Fruit fly (Drosophila melanogaster) whole organism, embryonic: Measurements from ENCODE around the gene uif.

ENCODE experiments used
- ATbp ChIP-seq: fragments of 200-800 bp; sonication (Bioruptor generic); optimal IDR thresholded peaks from 2 replicates; lab custom pipeline; 2017; ENCODE audit warnings: missing biosample characterization, mild to moderate bottlenecking, missing genetic modification characterization, missing genetic modification reagents
- Adf1 ChIP-seq: fragments of 200-800 bp; sonication (Bioruptor generic); IDR thresholded peaks from 2 replicates; pipeline ENCODE4 v1.3.6; 2022; ENCODE audit warnings: missing biosample characterization, missing genetic modification characterization
- Atf6 ChIP-seq: fragments of 200-800 bp; sonication (Bioruptor generic); IDR thresholded peaks from 2 replicates; pipeline ENCODE4 v1.3.6; 2022; ENCODE audit warnings: missing biosample characterization, missing genetic modification characterization
- Awh ChIP-seq: fragments of 200-800 bp; sonication (Bioruptor generic); IDR thresholded peaks from 2 replicates; pipeline ENCODE4, ENCODE4 v1.3.6; 2022; ENCODE audit warnings: missing biosample characterization, missing genetic modification characterization
- Blimp-1 ChIP-seq: fragments of 200-800 bp; sonication (Bioruptor generic); optimal IDR thresholded peaks from 3 replicates; lab custom pipeline; 2018; ENCODE audit warnings: missing biosample characterization, missing genetic modification characterization, mild to moderate bottlenecking, moderate library complexity, missing genetic modification reagents
- C15 ChIP-seq: fragments of 200-800 bp; sonication (Bioruptor generic); IDR thresholded peaks from 3 replicates; pipeline ENCODE4 v1.3.6; 2022; ENCODE audit warnings: missing biosample characterization, missing genetic modification characterization
- CG10209 ChIP-seq: fragments of 200-800 bp; sonication (Bioruptor generic); optimal IDR thresholded peaks from 3 replicates; lab custom pipeline; 2017; ENCODE audit warnings: missing biosample characterization, mild to moderate bottlenecking, missing genetic modification characterization, missing genetic modification reagents
- CG11695 ChIP-seq: fragments of 200-800 bp; sonication (Bioruptor generic); IDR thresholded peaks from 3 replicates; pipeline ENCODE4 v1.3.6; 2022; ENCODE audit warnings: missing biosample characterization, missing genetic modification characterization
- CG12299 ChIP-seq: fragments of 200-800 bp; sonication (Bioruptor generic); optimal IDR thresholded peaks from 2 replicates; lab custom pipeline; 2018; ENCODE audit warnings: missing biosample characterization, mild to moderate bottlenecking, missing genetic modification characterization
- CG12769 ChIP-seq: fragments of 200-800 bp; sonication (Bioruptor generic); optimal IDR thresholded peaks from 2 replicates; lab custom pipeline; 2019; ENCODE audit warnings: missing biosample characterization, mild to moderate bottlenecking, missing genetic modification characterization, moderate library complexity
- CG16813 ChIP-seq: fragments of 200-800 bp; sonication (Bioruptor generic); IDR thresholded peaks from 3 replicates; pipeline ENCODE4 v1.3.6; 2022; ENCODE audit warnings: missing biosample characterization, missing genetic modification characterization; ENCODE audit not compliant: partially characterized antibody
- CG2875 ChIP-seq: fragments of 200-800 bp; sonication (Bioruptor generic); optimal IDR thresholded peaks from 2 replicates; lab custom pipeline; 2017; ENCODE audit warnings: missing biosample characterization, mild to moderate bottlenecking, missing genetic modification characterization, missing genetic modification reagents
- CG31388 ChIP-seq: fragments of 200-800 bp; sonication (Bioruptor generic); optimal IDR thresholded peaks from 2 replicates; lab custom pipeline; 2016; ENCODE audit warnings: missing biosample characterization, missing genetic modification characterization
- CG43689 ChIP-seq: fragments of 200-800 bp; sonication (Bioruptor generic); IDR thresholded peaks from 2 replicates; pipeline ENCODE4 v1.3.6; 2022; ENCODE audit warnings: missing biosample characterization, missing genetic modification characterization
- CG4707 ChIP-seq: fragments of 200-800 bp; sonication (Bioruptor generic); optimal IDR thresholded peaks from 2 replicates; lab custom pipeline; 2018; ENCODE audit warnings: missing biosample characterization, mild to moderate bottlenecking, missing genetic modification characterization, moderate library complexity
- CG4820 ChIP-seq: fragments of 200-800 bp; sonication (Bioruptor generic); optimal IDR thresholded peaks from 3 replicates; lab custom pipeline; 2016; ENCODE audit warnings: missing biosample characterization, missing genetic modification characterization
- CG6791 ChIP-seq: fragments of 200-800 bp; sonication (Bioruptor generic); IDR thresholded peaks from 3 replicates; pipeline ENCODE4 v1.3.6; 2022; ENCODE audit warnings: missing biosample characterization, missing genetic modification characterization; ENCODE audit not compliant: partially characterized antibody
- CG8765 ChIP-seq: fragments of 200-800 bp; sonication (Bioruptor generic); IDR thresholded peaks from 2 replicates; pipeline ENCODE4 v1.3.6; 2022; ENCODE audit warnings: missing biosample characterization, missing genetic modification characterization
- CHES-1-like ChIP-seq: fragments of 200-800 bp; sonication (Bioruptor generic); optimal IDR thresholded peaks from 2 replicates; lab custom pipeline; 2016; ENCODE audit warnings: missing biosample characterization, missing genetic modification characterization
- Elba2 ChIP-seq: fragments of 200-800 bp; sonication (Bioruptor generic); optimal IDR thresholded peaks from 3 replicates; lab custom pipeline; 2016; ENCODE audit warnings: missing biosample characterization, missing genetic modification characterization
- H2.0 ChIP-seq: fragments of 200-800 bp; sonication (Bioruptor generic); IDR thresholded peaks from 2 replicates; pipeline ENCODE4 v1.3.6; 2022; ENCODE audit warnings: missing biosample characterization, missing genetic modification characterization
- Rfx ChIP-seq: fragments of 200-800 bp; sonication (Bioruptor generic); IDR thresholded peaks from 2 replicates; pipeline ENCODE4 v1.3.6; 2022; ENCODE audit warnings: missing biosample characterization, missing genetic modification characterization
- Stat92E ChIP-seq, 3 experiments: fragments of >200 bp in 2 of 3; fragments of 200-800 bp in 1 of 3; sonication (Bioruptor generic) in 1 of 3; optimal IDR thresholded peaks; 2 replicates each; lab custom pipeline; 2017 to 2019; ENCODE audit warnings: missing biosample characterization in 3 of 3, missing genetic modification characterization in 3 of 3, mild to moderate bottlenecking in 1 of 3, moderate library complexity in 1 of 3
- ab ChIP-seq: fragments of 200-800 bp; sonication (Bioruptor generic); optimal IDR thresholded peaks from 2 replicates; lab custom pipeline; 2016; ENCODE audit warnings: missing biosample characterization, missing genetic modification characterization
- bsh ChIP-seq, 2 experiments: fragments of 200-800 bp; sonication (Bioruptor generic); optimal IDR thresholded peaks; 2 replicates each; lab custom pipeline; 2017 to 2018; ENCODE audit warnings: mild to moderate bottlenecking in 2 of 2, missing biosample characterization in 2 of 2, missing genetic modification characterization in 2 of 2, moderate library complexity in 1 of 2
- caup ChIP-seq: fragments of 200-800 bp; sonication (Bioruptor generic); optimal IDR thresholded peaks from 3 replicates; lab custom pipeline; 2017; ENCODE audit warnings: missing biosample characterization, mild to moderate bottlenecking, missing genetic modification characterization, moderate library complexity; ENCODE audit not compliant: severe bottlenecking
- chif ChIP-seq, 2 experiments: fragments of 200-800 bp; sonication (Bioruptor generic); optimal IDR thresholded peaks; 3 replicates each; lab custom pipeline; 2016; ENCODE audit warnings: missing biosample characterization in 2 of 2, missing genetic modification characterization in 2 of 2
- chinmo ChIP-seq: fragments of 200-800 bp; sonication (Bioruptor generic); IDR thresholded peaks from 4 replicates; pipeline ENCODE4 v1.3.6; 2022; ENCODE audit warnings: missing biosample characterization, missing genetic modification characterization; ENCODE audit not compliant: partially characterized antibody
- cwo ChIP-seq: fragments of 200-800 bp; sonication (Bioruptor generic); optimal IDR thresholded peaks from 3 replicates; lab custom pipeline; 2017; ENCODE audit warnings: missing biosample characterization, missing genetic modification characterization, mild to moderate bottlenecking, moderate library complexity, missing genetic modification reagents
- da ChIP-seq: fragments of 200-800 bp; sonication (Bioruptor generic); optimal IDR thresholded peaks from 2 replicates; lab custom pipeline; 2016; ENCODE audit warnings: missing biosample characterization, missing genetic modification characterization
- ems ChIP-seq: fragments of 200-800 bp; sonication (Bioruptor generic); optimal IDR thresholded peaks from 3 replicates; lab custom pipeline; 2016; ENCODE audit warnings: missing biosample characterization, missing genetic modification characterization
- fd102C ChIP-seq: fragments of 200-800 bp; sonication (Bioruptor generic); optimal IDR thresholded peaks from 2 replicates; lab custom pipeline; 2018; ENCODE audit warnings: missing biosample characterization, mild to moderate bottlenecking, missing genetic modification characterization, moderate library complexity
- fd3F ChIP-seq: fragments of 200-800 bp; sonication (Bioruptor generic); optimal IDR thresholded peaks from 2 replicates; lab custom pipeline; 2018; ENCODE audit warnings: missing biosample characterization, mild to moderate bottlenecking, missing genetic modification characterization, moderate library complexity
- ftz-f1 ChIP-seq: fragments of 200-800 bp; sonication (Bioruptor generic); optimal IDR thresholded peaks from 2 replicates; lab custom pipeline; 2016; ENCODE audit warnings: missing biosample characterization, missing genetic modification characterization
- gsb ChIP-seq: fragments of 200-800 bp; sonication (Bioruptor generic); IDR thresholded peaks from 2 replicates; pipeline ENCODE4 v1.3.6; 2022; ENCODE audit warnings: missing biosample characterization, missing genetic modification characterization
- ind ChIP-seq: fragments of 200-800 bp; sonication (Bioruptor generic); optimal IDR thresholded peaks from 3 replicates; lab custom pipeline; 2016; ENCODE audit warnings: missing biosample characterization, missing genetic modification characterization
- ken ChIP-seq: fragments of 200-800 bp; sonication (Bioruptor generic); IDR thresholded peaks from 3 replicates; pipeline ENCODE4 v1.3.6; 2022; ENCODE audit warnings: missing biosample characterization, missing genetic modification characterization
- org-1 ChIP-seq: fragments of 200-800 bp; sonication (Bioruptor generic); optimal IDR thresholded peaks from 2 replicates; lab custom pipeline; 2017; ENCODE audit warnings: missing biosample characterization, missing genetic modification characterization
- pzg ChIP-seq: fragments of 200-800 bp; sonication (Bioruptor generic); optimal IDR thresholded peaks from 3 replicates; lab custom pipeline; 2018; ENCODE audit warnings: missing biosample characterization, mild to moderate bottlenecking, missing genetic modification characterization, moderate library complexity
- sc ChIP-seq, 3 experiments: fragments of >200 bp in 2 of 3; fragments of 200-800 bp in 1 of 3; sonication (Bioruptor generic) in 1 of 3; optimal IDR thresholded peaks; 2 replicates in 2 of 3; 3 replicates in 1 of 3; lab custom pipeline; 2017; ENCODE audit warnings: mild to moderate bottlenecking in 1 of 3, missing biosample characterization in 1 of 3, missing genetic modification characterization in 1 of 3, missing genetic modification reagents in 1 of 3
- sim ChIP-seq: fragments of 200-800 bp; sonication (Bioruptor generic); IDR thresholded peaks from 2 replicates; pipeline ENCODE4 v1.3.6; 2022; ENCODE audit warnings: missing biosample characterization, missing genetic modification characterization
- sob ChIP-seq: fragments of 200-800 bp; sonication (Bioruptor generic); IDR thresholded peaks from 2 replicates; pipeline ENCODE4 v1.3.6; 2022; ENCODE audit warnings: missing biosample characterization, missing genetic modification characterization
- ssp ChIP-seq: fragments of 200-800 bp; sonication (Bioruptor generic); IDR thresholded peaks from 2 replicates; pipeline ENCODE4 v1.3.6; 2022; ENCODE audit warnings: missing biosample characterization, missing genetic modification characterization
- twi ChIP-seq: fragments of 200-800 bp; optimal IDR thresholded peaks from 2 replicates; lab custom pipeline; 2019; ENCODE audit warnings: missing biosample characterization, mild to moderate bottlenecking, missing genetic modification characterization, moderate library complexity
- tx ChIP-seq: fragments of 200-800 bp; sonication (Bioruptor generic); optimal IDR thresholded peaks from 2 replicates; lab custom pipeline; 2016; ENCODE audit warnings: missing biosample characterization, missing genetic modification characterization
- wor ChIP-seq: fragments of 200-800 bp; sonication (Bioruptor generic); IDR thresholded peaks from 2 replicates; pipeline ENCODE4 v1.3.6; 2022; ENCODE audit warnings: missing biosample characterization, missing genetic modification characterization

The uif gene

DNA sequence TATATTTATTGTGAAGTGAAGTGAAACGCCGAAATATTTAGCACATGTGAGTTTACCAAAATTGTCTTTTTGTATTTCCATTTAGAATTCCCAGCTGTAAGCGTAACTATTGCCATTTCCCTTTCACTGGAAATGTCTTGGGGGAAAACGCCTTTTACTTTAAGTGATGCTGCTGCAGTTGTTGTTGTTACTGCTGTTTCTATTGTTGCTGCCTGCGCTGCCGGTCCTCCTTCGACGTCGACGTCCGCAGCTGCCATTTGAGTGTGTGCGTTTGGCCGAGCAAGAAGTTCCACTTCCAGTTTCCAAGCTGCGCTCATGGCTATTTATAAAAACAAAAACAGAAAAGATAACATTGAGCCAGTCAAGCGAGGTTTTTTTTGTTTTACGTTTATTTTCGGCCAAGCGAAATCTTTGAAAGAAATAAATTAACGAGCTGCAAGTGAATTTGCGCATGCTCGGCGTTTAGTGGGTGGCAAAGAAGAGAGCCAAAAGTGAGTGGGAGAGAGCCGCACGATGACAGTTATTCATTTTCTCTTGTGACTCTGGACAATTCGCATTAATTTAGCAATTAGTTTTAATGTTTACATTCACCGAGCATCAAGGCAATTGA, 39.6 kb upstream of the uif start (continued):
- no peak for TF ChIP-seq CG12769 (tag; lab: Kevin White, UChicago)
- TF ChIP-seq Blimp-1 (GFP tag; lab: Kevin White, UChicago): peak; percentile 15
- TF ChIP-seq CHES-1-like (GFP tag; lab: Kevin White, UChicago): no peak

DNA sequence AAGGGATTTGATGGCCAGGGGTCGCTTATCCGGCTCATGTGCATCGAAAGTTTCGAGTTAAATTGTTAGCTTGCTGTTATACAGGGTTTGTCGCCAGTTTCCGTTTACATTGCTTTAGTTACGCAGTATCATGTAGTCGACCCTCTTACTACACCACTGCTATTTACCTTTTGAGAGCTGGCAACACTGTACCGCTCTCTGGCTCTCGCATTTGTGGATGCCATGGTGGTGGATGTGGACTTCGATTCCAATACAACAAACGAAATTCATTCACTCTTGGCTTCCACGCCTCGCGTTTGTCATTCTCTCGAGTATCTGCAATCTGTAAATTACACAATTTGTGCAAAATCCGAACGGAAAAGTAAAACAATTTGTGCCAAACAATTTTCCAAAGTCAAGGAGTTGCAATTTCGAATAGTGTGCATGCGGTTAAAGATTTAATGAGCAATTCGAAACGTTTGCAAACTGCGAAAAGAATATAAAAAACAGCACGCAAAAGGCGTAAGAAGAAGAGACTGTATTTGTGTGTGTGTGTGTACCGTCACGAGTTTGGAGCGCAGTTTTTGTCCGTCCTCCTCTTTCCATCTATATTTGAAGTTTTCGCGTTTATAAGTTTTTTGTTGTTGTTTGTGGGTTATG, 39.0 kb upstream of the uif start:
- no peak for TF ChIP-seq ftz-f1
- no peak for TF ChIP-seq wor (GFP tag; lab: Robert Waterston, UW)
- TF ChIP-seq CG43689 (GFP tag; lab: Robert Waterston, UW): no peak
- TF ChIP-seq CG4707: no peak
- TF ChIP-seq Awh (GFP tag; lab: Robert Waterston, UW): no peak
- peak; percentile 65; the same call in 2 of the 3 replicates for TF ChIP-seq CG11695 (GFP tag; lab: Robert Waterston, UW)
- TF ChIP-seq chif (GFP tag; optimal IDR thresholded peaks at IDR 0.05; lab: Kevin White, UChicago): no peak
- peak; percentile 100 for TF ChIP-seq CG6791 (GFP tag; lab: Robert Waterston, UW)
- peak; percentile 44 for TF ChIP-seq caup (GFP tag; lab: Kevin White, UChicago)
- peak; percentile 52 for TF ChIP-seq Rfx (GFP tag; lab: Robert Waterston, UW)
- TF ChIP-seq CG12299 (tag; lab: Kevin White, UChicago): peak; percentile 56
- TF ChIP-seq chinmo (GFP tag; lab: Robert Waterston, UW): peak; percentile 99
- TF ChIP-seq sc (optimal IDR thresholded peaks at IDR 0.05; lab: Kevin White, UChicago): no peak
- TF ChIP-seq sc (GFP tag; optimal IDR thresholded peaks at IDR 0.05; lab: Kevin White, UChicago): no peak
- TF ChIP-seq CG2875 (GFP tag; lab: Kevin White, UChicago): no peak
- peak; percentile 4 for TF ChIP-seq tx
- no peak for TF ChIP-seq twi
- TF ChIP-seq Elba2 (GFP tag; lab: Kevin White, UChicago): peak; percentile 30
- peak; percentile 44; the same call in 1 of the 2 replicates for TF ChIP-seq sob (GFP tag; lab: Robert Waterston, UW)
- no peak for TF ChIP-seq sim (GFP tag; lab: Robert Waterston, UW)
- TF ChIP-seq bsh (GFP tag; optimal IDR thresholded peaks at IDR 0.05; lab: Kevin White, UChicago): peak; percentile 19 to 24
- TF ChIP-seq ssp (GFP tag; lab: Robert Waterston, UW): no peak
- TF ChIP-seq fd3F (GFP tag; lab: Kevin White, UChicago): no peak
- TF ChIP-seq Adf1: no peak
- TF ChIP-seq gsb (GFP tag; lab: Robert Waterston, UW): no peak
- no peak for TF ChIP-seq ab
- TF ChIP-seq C15 (GFP tag; lab: Robert Waterston, UW): no peak
- no peak for TF ChIP-seq ATbp (GFP tag; lab: Kevin White, UChicago)
- TF ChIP-seq CG31388 (GFP tag; lab: Kevin White, UChicago): no peak
- TF ChIP-seq pzg (GFP tag; lab: Kevin White, UChicago): peak; percentile 23
- peak; percentile 35 for TF ChIP-seq cwo
- TF ChIP-seq CG16813 (GFP tag; lab: Robert Waterston, UW): peak; percentile 97
- TF ChIP-seq Stat92E (GFP tag; optimal IDR thresholded peaks at IDR 0.05; lab: Kevin White, UChicago): no peak
- TF ChIP-seq fd102C (GFP tag; lab: Kevin White, UChicago): no peak
- no peak for TF ChIP-seq CG10209 (GFP tag; lab: Kevin White, UChicago)
- TF ChIP-seq CG8765 (GFP tag; lab: Robert Waterston, UW): peak; percentile 18; the same call in 1 of the 2 replicates
- no peak for TF ChIP-seq CG4820 (GFP tag; lab: Kevin White, UChicago)
- no peak for TF ChIP-seq da
- TF ChIP-seq Atf6 (GFP tag; lab: Robert Waterston, UW): peak; percentile 53; the same call in 1 of the 2 replicates
- TF ChIP-seq H2.0 (GFP tag; lab: Robert Waterston, UW): no peak
- no peak for TF ChIP-seq org-1 (GFP tag; lab: Kevin White, UChicago)
- TF ChIP-seq ken (GFP tag; lab: Robert Waterston, UW): no peak
- no peak for TF ChIP-seq ems (GFP tag; lab: Kevin White, UChicago)
- no peak for TF ChIP-seq ind (GFP tag; lab: Kevin White, UChicago)
